Worm (Caenorhabditis elegans): Measurements from ENCODE around the gene F17C11.26.

The F17C11.26 gene

ce11 chrV:10947210-10947609 lies 6.0 kb downstream of the F17C11.26 start:
- TF ChIP-seq ceh-8 (GFP tag; optimal IDR thresholded peaks at IDR 0.05) (peak; percentile 67), ces-1 (GFP tag; optimal IDR thresholded peaks at IDR 0.05) (no peak), nhr-11 (tag; optimal IDR thresholded peaks at IDR 0.05) (no peak), fkh-4 (tag; optimal IDR thresholded peaks at IDR 0.05; ENCODE audit: borderline replicate concordance) (no peak), nhr-71 (tag; optimal IDR thresholded peaks at IDR 0.05) (peak; percentile 55), fkh-10 (GFP tag; optimal IDR thresholded peaks at IDR 0.05) (peak; percentile 33), nhr-47 (tag; optimal IDR thresholded peaks at IDR 0.05) (peak; percentile 38), fkh-8 (tag; optimal IDR thresholded peaks at IDR 0.05) (peak; percentile 64), alr-1 (tag; optimal IDR thresholded peaks at IDR 0.05; ENCODE audit: borderline replicate concordance) (no peak)

ce11 chrV:10947930-10948329 lies 6.7 kb downstream of the F17C11.26 start, which contains the start of gene F17C11.2:
Gene F17C11.2 (plus strand): TSS chrV:10948230.
- no peak for TF ChIP-seq fos-1 (tag; optimal IDR thresholded peaks at IDR 0.05)
- no peak for TF ChIP-seq jun-1 (tag; optimal IDR thresholded peaks at IDR 0.05)
- TF ChIP-seq ceh-82 (tag; optimal IDR thresholded peaks at IDR 0.05), result no peak
- no peak for TF ChIP-seq tbx-2 (tag; optimal IDR thresholded peaks at IDR 0.05)
- no peak for TF ChIP-seq efl-1 (optimal IDR thresholded peaks at IDR 0.05)
- peak in 1 of 2 experiments; percentile 3 for TF ChIP-seq efl-1 (GFP tag; optimal IDR thresholded peaks at IDR 0.05 in 1 of 2)
- no peak for TF ChIP-seq ceh-88 (GFP tag; IDR thresholded peaks at IDR 0.05)
- no peak for TF ChIP-seq pax-3 (tag; optimal IDR thresholded peaks at IDR 0.05)

DNA sequence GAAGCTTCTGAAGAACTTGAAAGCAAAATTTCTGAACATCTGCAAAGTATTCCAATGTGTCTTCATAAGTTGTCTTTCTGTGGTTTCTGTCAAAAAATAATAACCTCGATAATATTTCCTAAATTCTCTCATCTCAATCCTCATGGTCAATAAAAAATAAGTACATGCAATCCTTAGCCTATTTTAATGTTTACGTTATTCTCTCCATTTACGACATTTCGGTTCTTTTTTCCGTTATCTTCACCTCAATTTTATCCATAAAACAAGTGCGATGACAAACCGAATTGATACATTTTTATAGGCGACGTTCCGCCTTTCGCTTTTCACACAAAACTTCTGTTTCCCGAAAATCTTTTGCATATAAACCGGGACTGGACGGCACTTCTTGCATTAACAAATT lies 8.3 kb downstream of the F17C11.26 start, which contains the start of gene col-153:
TSS of gene col-153 (plus strand) at position 301 of the 400 bp plus-strand sequence.
- TF ChIP-seq lin-35 (GFP tag; optimal IDR thresholded peaks at IDR 0.05) (no peak), ceh-88 (GFP tag; IDR thresholded peaks at IDR 0.05) (no peak), tbx-2 (tag; optimal IDR thresholded peaks at IDR 0.05) (no peak), nhr-85 (tag) (no peak), sup-37 (GFP tag; optimal IDR thresholded peaks at IDR 0.05) (no peak), F16B12.6 (tag; optimal IDR thresholded peaks at IDR 0.05) (no peak), mab-9 (GFP tag; IDR thresholded peaks at IDR 0.05) (no peak), blmp-1 (tag; optimal IDR thresholded peaks at IDR 0.05) (peak; percentile 86), nhr-20 (tag; optimal IDR thresholded peaks at IDR 0.05) (no peak)

- no peak for TF ChIP-seq ceh-63 (GFP tag; optimal IDR thresholded peaks at IDR 0.05)
- TF ChIP-seq isw-1 (GFP tag; IDR thresholded peaks at IDR 0.05), result peak; percentile 12; the same call in 1 of the 2 replicates
- peak; percentile 43 to 51 for TF ChIP-seq efl-1 (optimal IDR thresholded peaks at IDR 0.05)
- peak; percentile 43 to 94 for TF ChIP-seq efl-1 (GFP tag; optimal IDR thresholded peaks at IDR 0.05 in 1 of 2)
- no peak for TF ChIP-seq ces-1 (GFP tag; optimal IDR thresholded peaks at IDR 0.05)
- TF ChIP-seq nhr-19 (GFP tag; conservative IDR thresholded peaks at IDR 0.05), result peak; percentile 96
- no peak for TF ChIP-seq efl-3 (GFP tag; optimal IDR thresholded peaks at IDR 0.05)
- peak; percentile 83 for TF ChIP-seq nhr-47 (tag; optimal IDR thresholded peaks at IDR 0.05)
- TF ChIP-seq nhr-11 (tag; optimal IDR thresholded peaks at IDR 0.05), result peak; percentile 42
- peak; percentile 98 for TF ChIP-seq unc-130 (tag; optimal IDR thresholded peaks at IDR 0.05)
- peak in 2 of 6 experiments; percentile 39 to 84 for TF ChIP-seq elt-3 (tag; optimal IDR thresholded peaks at IDR 0.05)
- TF ChIP-seq nhr-20 (tag; optimal IDR thresholded peaks at IDR 0.05), result peak; percentile 97
- peak; percentile 21 for TF ChIP-seq zip-4 (GFP tag; optimal IDR thresholded peaks at IDR 0.05)
- TF ChIP-seq mep-1 (tag; optimal IDR thresholded peaks at IDR 0.05), result peak; percentile 75
- TF ChIP-seq snpc-4 (tag; optimal IDR thresholded peaks at IDR 0.05), result peak; percentile 71
- TF ChIP-seq hlh-4 (tag; optimal IDR thresholded peaks at IDR 0.05), result no peak
- TF ChIP-seq ceh-88 (GFP tag; IDR thresholded peaks at IDR 0.05), result 0 out of 2 replicates have a peak, but pooled peaks have one; percentile 17
- TF ChIP-seq dpl-1 (GFP tag; optimal IDR thresholded peaks at IDR 0.05), result peak; percentile 48 to 63 (median 55)
- TF ChIP-seq lin-39 (tag; optimal IDR thresholded peaks at IDR 0.05), result peak; percentile 81
- TF ChIP-seq nhr-12 (tag; optimal IDR thresholded peaks at IDR 0.05), result no peak
- TF ChIP-seq unc-86 (tag; optimal IDR thresholded peaks at IDR 0.05), result peak; percentile 56
- TF ChIP-seq fkh-8 (tag; optimal IDR thresholded peaks at IDR 0.05), result peak; percentile 71
- peak; percentile 64 for TF ChIP-seq jun-1 (tag; optimal IDR thresholded peaks at IDR 0.05)
- no peak for TF ChIP-seq tlp-1 (tag; optimal IDR thresholded peaks at IDR 0.05)
- peak; percentile 96 for TF ChIP-seq lin-14 (GFP tag; optimal IDR thresholded peaks at IDR 0.05)
- peak; percentile 61 for TF ChIP-seq egl-13 (tag; optimal IDR thresholded peaks at IDR 0.05)
- peak; percentile 78 for TF ChIP-seq lir-3 (tag; optimal IDR thresholded peaks at IDR 0.05; ENCODE audit: poor library complexity)
- TF ChIP-seq nhr-77 (tag; optimal IDR thresholded peaks at IDR 0.05), result peak; percentile 2
- peak; percentile 62 for TF ChIP-seq mef-2 (tag; optimal IDR thresholded peaks at IDR 0.05)
- peak; percentile 93 for TF ChIP-seq blmp-1 (tag; optimal IDR thresholded peaks at IDR 0.05)
Measured at ce11 chrV:10951655-10952278, 10.5 kb downstream of the F17C11.26 start, which contains the start of gene F17C11.4. Gene F17C11.4 (plus strand): TSS chrV:10951860.
